Fruit fly (Drosophila melanogaster) Kc167 (cell line): ENCODE measurements around the gene CG42577.

Experiments used
- Myc ChIP-seq: fragments of >200 bp; optimal IDR thresholded peaks from 2 replicates; lab custom pipeline; 2017; ENCODE audit warnings: missing external identifiers
- insv ChIP-seq: fragments of >200 bp; optimal IDR thresholded peaks from 3 replicates; lab custom pipeline; 2018; ENCODE audit warnings: missing external identifiers
- psq ChIP-seq: fragments of >200 bp; optimal IDR thresholded peaks from 2 replicates; lab custom pipeline; 2017; ENCODE audit warnings: missing external identifiers
- ttk ChIP-seq: sonication (Bioruptor generic); optimal IDR thresholded peaks from 2 replicates; lab custom pipeline; 2017; ENCODE audit warnings: missing external identifiers

DNA sequence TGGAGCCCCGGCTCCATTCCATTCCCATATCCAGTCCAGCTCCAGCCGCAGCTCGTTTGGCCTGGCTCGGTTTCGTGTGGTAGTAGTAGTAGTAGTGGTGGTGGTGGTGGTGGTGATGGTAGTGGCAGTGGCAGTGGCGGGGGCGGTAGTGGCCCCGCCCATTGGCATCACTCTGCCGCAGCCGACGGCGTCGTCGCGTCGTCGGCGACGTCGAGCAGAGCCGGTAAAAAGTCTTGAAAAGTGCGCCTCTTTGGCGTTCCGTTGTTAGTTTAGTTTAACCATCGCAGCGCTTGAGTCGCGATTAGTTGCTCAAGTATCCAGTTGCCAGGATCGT is 19.5 kb upstream of the CG42577 start, which contains the start of gene obst-A:
- no peak for TF ChIP-seq ttk (lab: Kevin White, UChicago)
- no peak for TF ChIP-seq insv (lab: Kevin White, UChicago)
- TF ChIP-seq Myc (lab: Kevin White, UChicago) = no peak
- no peak for TF ChIP-seq psq
